Fruit fly (Drosophila melanogaster): Measurements from ENCODE around the gene CG2218.

CG2218 gene

dm6 chr3R:30386759-30387437, 41.2 kb downstream of the CG2218 start (continued):
- TF ChIP-seq Eip74EF (GFP tag; optimal IDR thresholded peaks at IDR 0.05) = peak in 1 of 2 experiments; percentile 37
- no peak for TF ChIP-seq zen (tag; optimal IDR thresholded peaks at IDR 0.05)
- TF ChIP-seq Dref (GFP tag; IDR thresholded peaks at IDR 0.05) = no peak
- no peak for TF ChIP-seq jing (GFP tag; optimal IDR thresholded peaks at IDR 0.05)
- no peak for TF ChIP-seq CG4730 (GFP tag; IDR thresholded peaks at IDR 0.05)
- TF ChIP-seq pzg (GFP tag; optimal IDR thresholded peaks at IDR 0.05) = no peak
- TF ChIP-seq CG12391 (tag; optimal IDR thresholded peaks at IDR 0.05) = no peak
- no peak for TF ChIP-seq CG3995 (GFP tag; optimal IDR thresholded peaks at IDR 0.05)
- TF ChIP-seq Gug (GFP tag; IDR thresholded peaks at IDR 0.05) = no peak
- TF ChIP-seq CG6791 (GFP tag; IDR thresholded peaks at IDR 0.05; ENCODE audit: partially characterized antibody) = no peak
- no peak for TF ChIP-seq stwl (tag; optimal IDR thresholded peaks at IDR 0.05)
- peak; percentile 88 to 90 for TF ChIP-seq Trl (optimal IDR thresholded peaks at IDR 0.05)
- TF ChIP-seq Trl (GFP tag; optimal IDR thresholded peaks at IDR 0.05) = no peak
- TF ChIP-seq nom (GFP tag; optimal IDR thresholded peaks at IDR 0.05) = peak; percentile 57
- TF ChIP-seq ap (GFP tag; IDR thresholded peaks at IDR 0.05) = no peak
- TF ChIP-seq p53 (GFP tag; optimal IDR thresholded peaks at IDR 0.05) = no peak
- TF ChIP-seq CG12236 (GFP tag; optimal IDR thresholded peaks at IDR 0.05) = no peak
- no peak for TF ChIP-seq CG1529 (GFP tag; optimal IDR thresholded peaks at IDR 0.05)
- no peak for TF ChIP-seq CG17612 (GFP tag; IDR thresholded peaks at IDR 0.05)
- TF ChIP-seq en (GFP tag; optimal IDR thresholded peaks at IDR 0.05) = no peak
- TF ChIP-seq Taf1 (GFP tag; IDR thresholded peaks at IDR 0.05) = no peak
- peak; percentile 30 for TF ChIP-seq Fer1 (GFP tag; optimal IDR thresholded peaks at IDR 0.05)
- no peak for TF ChIP-seq CG3065 (GFP tag; optimal IDR thresholded peaks at IDR 0.05)
- TF ChIP-seq Dfd (GFP tag; optimal IDR thresholded peaks at IDR 0.05) = no peak
- TF ChIP-seq pita (GFP tag; optimal IDR thresholded peaks at IDR 0.05) = no peak
- no peak for TF ChIP-seq Hmx (GFP tag; optimal IDR thresholded peaks at IDR 0.05)
- no peak for TF ChIP-seq CTCF (GFP tag; optimal IDR thresholded peaks at IDR 0.05)
- TF ChIP-seq CG3838 (GFP tag; optimal IDR thresholded peaks at IDR 0.05) = no peak
- no peak for TF ChIP-seq mam (GFP tag; optimal IDR thresholded peaks at IDR 0.05)
- TF ChIP-seq CG6689 (GFP tag; IDR thresholded peaks at IDR 0.05) = no peak
- no peak for TF ChIP-seq Sry-δ (GFP tag; optimal IDR thresholded peaks at IDR 0.05)
- TF ChIP-seq gro (GFP tag; optimal IDR thresholded peaks at IDR 0.05) = no peak
- TF ChIP-seq CG8089 (GFP tag; optimal IDR thresholded peaks at IDR 0.05) = no peak
- TF ChIP-seq CG16815 (GFP tag; optimal IDR thresholded peaks at IDR 0.05) = no peak
- TF ChIP-seq CG5180 (GFP tag; optimal IDR thresholded peaks at IDR 0.05) = no peak
- TF ChIP-seq gem (tag; optimal IDR thresholded peaks at IDR 0.05) = no peak
- no peak for TF ChIP-seq CG10147 (GFP tag; optimal IDR thresholded peaks at IDR 0.05)
- no peak for TF ChIP-seq CG6683 (GFP tag; optimal IDR thresholded peaks at IDR 0.05)
- no peak for TF ChIP-seq lilli (GFP tag; optimal IDR thresholded peaks at IDR 0.05)
- TF ChIP-seq CG4854 (GFP tag; optimal IDR thresholded peaks at IDR 0.05) = no peak
- TF ChIP-seq pho (GFP tag; optimal IDR thresholded peaks at IDR 0.05) = no peak
- no peak for TF ChIP-seq CG4404 (GFP tag; IDR thresholded peaks at IDR 0.05)
- peak; percentile 39; the same call in 1 of the 3 replicates for TF ChIP-seq Dbx (GFP tag; IDR thresholded peaks at IDR 0.05)
- no peak for TF ChIP-seq br (optimal IDR thresholded peaks at IDR 0.05)
- no peak for TF ChIP-seq fru (optimal IDR thresholded peaks at IDR 0.05)
- no peak for TF ChIP-seq CG9876 (GFP tag; optimal IDR thresholded peaks at IDR 0.05)
- no peak for TF ChIP-seq CG11695 (GFP tag; IDR thresholded peaks at IDR 0.05)
- TF ChIP-seq tna (GFP tag; IDR thresholded peaks at IDR 0.05; ENCODE audit: partially characterized antibody) = no peak
- no peak for TF ChIP-seq pfk (GFP tag; optimal IDR thresholded peaks at IDR 0.05)
- peak; percentile 40; the same call in 1 of the 2 replicates for TF ChIP-seq sna (GFP tag; IDR thresholded peaks at IDR 0.05; ENCODE audit: partially characterized antibody)
- TF ChIP-seq abd-A (tag; optimal IDR thresholded peaks at IDR 0.05) = no peak
- TF ChIP-seq fd64A (GFP tag; optimal IDR thresholded peaks at IDR 0.05) = no peak
